Fruit fly (Drosophila melanogaster): ENCODE results near the gene snf.

snf gene

DNA sequence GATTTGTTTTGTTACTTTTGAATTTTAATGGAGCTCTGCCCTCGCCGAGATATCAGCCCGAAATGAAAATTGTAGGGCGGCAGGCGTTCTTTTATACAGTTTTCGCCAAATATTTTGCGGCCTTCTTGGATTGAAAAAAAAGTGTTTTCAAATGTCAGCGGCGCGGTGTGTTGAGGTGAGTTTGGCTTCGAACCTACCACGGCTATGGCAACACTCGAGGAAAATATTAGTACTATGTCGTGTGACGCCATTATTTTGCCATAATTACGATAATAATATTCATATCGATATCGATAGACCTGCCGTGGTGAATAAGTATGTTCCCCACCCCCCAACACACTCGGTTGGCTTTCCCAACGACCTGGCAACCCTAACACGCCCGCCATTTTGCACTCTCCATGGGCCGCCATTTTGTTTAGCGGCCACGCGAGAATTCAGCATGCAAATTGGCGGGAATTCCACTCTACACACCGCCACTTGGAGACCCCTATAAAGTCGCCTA is 2.8 kb downstream of the snf start, which contains the start of the genes TrxT and dhd (continued):
- TF ChIP-seq CG10267 (tag; optimal IDR thresholded peaks at IDR 0.05) (peak; percentile 15), CG8089 (GFP tag; optimal IDR thresholded peaks at IDR 0.05) (no peak), Fer3 (tag; optimal IDR thresholded peaks at IDR 0.05) (peak; percentile 3), dysf (GFP tag; IDR thresholded peaks at IDR 0.05) (0 out of 3 replicates have a peak, but pooled peaks have one; percentile 29), CG6689 (GFP tag; IDR thresholded peaks at IDR 0.05) (0 out of 2 replicates have a peak, but pooled peaks have one; percentile 44), stc (GFP tag; IDR thresholded peaks at IDR 0.05) (no peak), CG11085 (GFP tag; IDR thresholded peaks at IDR 0.05) (no peak), CG31224 (GFP tag; IDR thresholded peaks at IDR 0.05) (no peak), br (optimal IDR thresholded peaks at IDR 0.05) (no peak), gro (GFP tag; optimal IDR thresholded peaks at IDR 0.05) (no peak), ham (GFP tag; IDR thresholded peaks at IDR 0.05) (no peak), Rfx (GFP tag; IDR thresholded peaks at IDR 0.05) (peak; percentile 64), E2f1 (GFP tag; IDR thresholded peaks at IDR 0.05) (peak; percentile 69), E2f2 (GFP tag; IDR thresholded peaks at IDR 0.05) (peak; percentile 89), fd64A (GFP tag; optimal IDR thresholded peaks at IDR 0.05) (no peak), ind (GFP tag; optimal IDR thresholded peaks at IDR 0.05) (peak; percentile 9), ci (GFP tag; IDR thresholded peaks at IDR 0.05) (peak; percentile 64; the same call in 2 of the 3 replicates), Dfd (GFP tag; optimal IDR thresholded peaks at IDR 0.05) (no peak), CG4854 (GFP tag; optimal IDR thresholded peaks at IDR 0.05) (no peak), toy (GFP tag; IDR thresholded peaks at IDR 0.05) (no peak), Scr (GFP tag; IDR thresholded peaks at IDR 0.05; ENCODE audit: partially characterized antibody) (peak; percentile 38), ssp (GFP tag; IDR thresholded peaks at IDR 0.05) (peak; percentile 21; the same call in 1 of the 2 replicates), CG18011 (GFP tag; optimal IDR thresholded peaks at IDR 0.05) (no peak), CG8290 (GFP tag; optimal IDR thresholded peaks at IDR 0.05) (peak; percentile 81), CG8290 (tag; optimal IDR thresholded peaks at IDR 0.05) (peak; percentile 72 to 93), az2 (GFP tag; optimal IDR thresholded peaks at IDR 0.05) (no peak), dm (GFP tag; optimal IDR thresholded peaks at IDR 0.05) (peak; percentile 89), ac (GFP tag; optimal IDR thresholded peaks at IDR 0.05) (no peak), CG11504 (tag; optimal IDR thresholded peaks at IDR 0.05) (no peak), disco-r (GFP tag; optimal IDR thresholded peaks at IDR 0.05) (no peak), YL-1 (GFP tag; optimal IDR thresholded peaks at IDR 0.05) (peak; percentile 34), CG15073 (GFP tag; optimal IDR thresholded peaks at IDR 0.05) (peak; percentile 23), Doc3 (GFP tag; IDR thresholded peaks at IDR 0.05; ENCODE audit: partially characterized antibody) (peak; percentile 42; the same call in 1 of the 3 replicates), CG17802 (tag; optimal IDR thresholded peaks at IDR 0.05) (peak; percentile 13), exex (tag; optimal IDR thresholded peaks at IDR 0.05) (no peak), CG1529 (GFP tag; optimal IDR thresholded peaks at IDR 0.05) (peak; percentile 10), aop (GFP tag; IDR thresholded peaks at IDR 0.05) (no peak), MESR4 (GFP tag; optimal IDR thresholded peaks at IDR 0.05) (peak; percentile 5), CG6765 (GFP tag; optimal IDR thresholded peaks at IDR 0.05) (peak; percentile 36)

DNA sequence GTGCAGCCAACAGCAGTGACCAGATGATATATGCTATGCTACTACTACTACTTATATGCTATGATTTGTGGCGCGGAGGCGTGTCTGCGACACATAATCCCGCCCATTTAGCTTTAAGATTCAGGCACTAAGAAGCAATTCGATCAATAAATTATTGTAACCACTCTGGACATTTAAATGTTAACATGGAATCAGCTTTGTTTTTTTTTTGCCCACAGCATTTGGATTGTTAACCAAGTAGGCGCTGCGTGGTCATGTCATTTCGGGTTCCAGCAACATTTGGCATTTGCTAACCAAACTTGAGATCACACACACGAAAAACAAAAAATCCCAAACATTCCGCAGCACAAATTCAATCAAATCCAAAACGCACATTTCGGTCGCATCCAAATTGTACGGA is 3.9 kb downstream of the snf start, which contains the start of gene CG4198:
CG4198 (plus strand) TSS at position 301 of the 400 bp plus-strand sequence.
- TF ChIP-seq HLH3B (GFP tag; IDR thresholded peaks at IDR 0.05): no peak
- TF ChIP-seq Usf (GFP tag; optimal IDR thresholded peaks at IDR 0.05): no peak
- no peak for TF ChIP-seq gcm (GFP tag; optimal IDR thresholded peaks at IDR 0.05)
- no peak for TF ChIP-seq CG13624 (GFP tag; optimal IDR thresholded peaks at IDR 0.05)
- TF ChIP-seq Myb (GFP tag; optimal IDR thresholded peaks at IDR 0.05): no peak
- no peak for TF ChIP-seq run (tag; optimal IDR thresholded peaks at IDR 0.05)
- no peak for TF ChIP-seq CG6254 (GFP tag; optimal IDR thresholded peaks at IDR 0.05)
- no peak for TF ChIP-seq Med (GFP tag)
- TF ChIP-seq Dbx (GFP tag; IDR thresholded peaks at IDR 0.05): no peak
- TF ChIP-seq nerfin-1 (tag; optimal IDR thresholded peaks at IDR 0.05): no peak
- no peak for TF ChIP-seq CG11093 (GFP tag; IDR thresholded peaks at IDR 0.05)
- TF ChIP-seq CG5245 (GFP tag; optimal IDR thresholded peaks at IDR 0.05): no peak
- no peak for TF ChIP-seq cad (GFP tag; optimal IDR thresholded peaks at IDR 0.05)
- no peak for TF ChIP-seq crol (GFP tag; IDR thresholded peaks at IDR 0.05)
- TF ChIP-seq vnd (GFP tag; IDR thresholded peaks at IDR 0.05; ENCODE audit: partially characterized antibody): no peak
- TF ChIP-seq TFAM (GFP tag; optimal IDR thresholded peaks at IDR 0.05): no peak

All from whole organism, embryonic.